Fruit fly (Drosophila melanogaster) whole organism, embryonic: ENCODE results near the gene CG42809.
A peak's percentile ranks its signal among the peaks of the same experiment; 100 is the strongest.

Experiments
- Bdp1 ChIP-seq: fragments of 200-800 bp; sonication (Bioruptor generic); optimal IDR thresholded peaks from 3 replicates; lab custom pipeline; 2016; ENCODE audit warnings: missing biosample characterization, missing genetic modification characterization
- C15 ChIP-seq: fragments of 200-800 bp; sonication (Bioruptor generic); IDR thresholded peaks from 3 replicates; pipeline ENCODE4 v1.3.6; 2022; ENCODE audit warnings: missing biosample characterization, missing genetic modification characterization
- CG10321 ChIP-seq: fragments of 200-800 bp; sonication (Bioruptor generic); IDR thresholded peaks from 2 replicates; pipeline ENCODE4 v1.3.6; 2022; ENCODE audit warnings: missing biosample characterization, missing genetic modification characterization
- CG10565 ChIP-seq: fragments of 200-800 bp; sonication (Bioruptor generic); optimal IDR thresholded peaks from 3 replicates; lab custom pipeline; 2016; ENCODE audit warnings: missing biosample characterization, mild to moderate bottlenecking, missing genetic modification characterization
- CG11247 ChIP-seq: fragments of 200-800 bp; sonication (Bioruptor generic); IDR thresholded peaks from 2 replicates; pipeline ENCODE4 v1.3.6; 2022; ENCODE audit warnings: missing biosample characterization, missing genetic modification characterization
- CG11695 ChIP-seq: fragments of 200-800 bp; sonication (Bioruptor generic); IDR thresholded peaks from 3 replicates; pipeline ENCODE4 v1.3.6; 2022; ENCODE audit warnings: missing biosample characterization, missing genetic modification characterization
- CG11723 ChIP-seq: fragments of 200-800 bp; sonication (Bioruptor generic); optimal IDR thresholded peaks from 2 replicates; lab custom pipeline; 2017; ENCODE audit warnings: missing biosample characterization, mild to moderate bottlenecking, missing genetic modification characterization
- CG13123 ChIP-seq: fragments of 200-800 bp; sonication (Bioruptor generic); optimal IDR thresholded peaks from 2 replicates; lab custom pipeline; 2016; ENCODE audit warnings: missing biosample characterization, missing genetic modification characterization
- CG13894 ChIP-seq: fragments of 200-800 bp; sonication (Bioruptor generic); optimal IDR thresholded peaks from 3 replicates; lab custom pipeline; 2018; ENCODE audit warnings: missing biosample characterization, mild to moderate bottlenecking, missing genetic modification characterization, moderate library complexity
- CG15269 ChIP-seq: fragments of 200-800 bp; sonication (Bioruptor generic); optimal IDR thresholded peaks from 2 replicates; lab custom pipeline; 2018; ENCODE audit warnings: missing biosample characterization, mild to moderate bottlenecking, missing genetic modification characterization, moderate library complexity
- CG16779 ChIP-seq: fragments of 200-800 bp; sonication (Bioruptor generic); IDR thresholded peaks from 2 replicates; pipeline ENCODE4 v1.3.6; 2022; ENCODE audit warnings: missing biosample characterization, missing genetic modification characterization
- CG17361 ChIP-seq: fragments of 200-800 bp; sonication (Bioruptor generic); IDR thresholded peaks from 3 replicates; pipeline ENCODE4 v1.3.6; 2022; ENCODE audit warnings: missing biosample characterization, missing genetic modification characterization
- CG2202 ChIP-seq: fragments of 200-800 bp; sonication (Bioruptor generic); optimal IDR thresholded peaks from 2 replicates; lab custom pipeline; 2018; ENCODE audit warnings: missing biosample characterization, mild to moderate bottlenecking, missing genetic modification characterization
- CG4617 ChIP-seq: fragments of 200-800 bp; sonication (Bioruptor generic); optimal IDR thresholded peaks from 3 replicates; lab custom pipeline; 2016; ENCODE audit warnings: missing biosample characterization, missing genetic modification characterization, borderline replicate concordance
- CG6683 ChIP-seq: fragments of 200-800 bp; sonication (Bioruptor generic); optimal IDR thresholded peaks from 2 replicates; lab custom pipeline; 2017; ENCODE audit warnings: missing biosample characterization, mild to moderate bottlenecking, missing genetic modification characterization, missing genetic modification reagents
- CG8089 ChIP-seq: fragments of 200-800 bp; sonication (Bioruptor generic); optimal IDR thresholded peaks from 3 replicates; lab custom pipeline; 2016; ENCODE audit warnings: missing biosample characterization, missing genetic modification characterization
- CG8924 ChIP-seq: fragments of 200-800 bp; optimal IDR thresholded peaks from 3 replicates; lab custom pipeline; 2019; ENCODE audit warnings: missing biosample characterization, mild to moderate bottlenecking, missing genetic modification characterization, moderate library complexity
- CTCF ChIP-seq: fragments of 200-800 bp; sonication (Bioruptor generic); optimal IDR thresholded peaks from 2 replicates; lab custom pipeline; 2017; ENCODE audit warnings: missing biosample characterization, mild to moderate bottlenecking, missing genetic modification characterization, moderate library complexity
- Camta ChIP-seq: fragments of 200-800 bp; sonication (Bioruptor generic); optimal IDR thresholded peaks from 2 replicates; lab custom pipeline; 2016; ENCODE audit warnings: missing biosample characterization, missing genetic modification characterization
- Dad ChIP-seq: fragments of 200-800 bp; sonication (Bioruptor generic); optimal IDR thresholded peaks from 3 replicates; lab custom pipeline; 2016; ENCODE audit warnings: missing biosample characterization, missing genetic modification characterization
- Dbx ChIP-seq: fragments of 200-800 bp; sonication (Bioruptor generic); IDR thresholded peaks from 3 replicates; pipeline ENCODE4 v1.3.6; 2022; ENCODE audit warnings: missing biosample characterization, missing genetic modification characterization
- Dp ChIP-seq: fragments of 200-800 bp; sonication (Bioruptor generic); optimal IDR thresholded peaks from 2 replicates; lab custom pipeline; 2018; ENCODE audit warnings: missing biosample characterization, mild to moderate bottlenecking, missing genetic modification characterization, moderate library complexity
- Gsc ChIP-seq: fragments of 200-800 bp; sonication (Bioruptor generic); IDR thresholded peaks from 2 replicates; pipeline ENCODE4 v1.3.6; 2022; ENCODE audit warnings: missing biosample characterization, missing genetic modification characterization
- H2.0 ChIP-seq: fragments of 200-800 bp; sonication (Bioruptor generic); IDR thresholded peaks from 2 replicates; pipeline ENCODE4 v1.3.6; 2022; ENCODE audit warnings: missing biosample characterization, missing genetic modification characterization
- Lim3 ChIP-seq: fragments of 200-800 bp; sonication (Bioruptor generic); IDR thresholded peaks from 2 replicates; pipeline ENCODE4 v1.3.6; 2022; ENCODE audit warnings: missing biosample characterization, missing genetic modification characterization
- Med ChIP-seq: fragments of 200-800 bp; sonication (Bioruptor generic); peaks from one replicate; lab custom pipeline; 2016; ENCODE audit warnings: missing biosample characterization, missing genetic modification characterization, mild to moderate bottlenecking, inconsistent platforms, moderate library complexity
- NC2α ChIP-seq: fragments of 200-800 bp; sonication (Bioruptor generic); optimal IDR thresholded peaks from 2 replicates; lab custom pipeline; 2016; ENCODE audit warnings: missing biosample characterization, missing genetic modification characterization
- Sin3A ChIP-seq: fragments of >200 bp; optimal IDR thresholded peaks from 2 replicates; lab custom pipeline; 2018
- Stat92E ChIP-seq, 3 experiments: fragments of >200 bp in 2 of 3; fragments of 200-800 bp in 1 of 3; sonication (Bioruptor generic) in 1 of 3; optimal IDR thresholded peaks; 2 replicates each; lab custom pipeline; 2017 to 2019; ENCODE audit warnings: missing biosample characterization in 3 of 3, missing genetic modification characterization in 3 of 3, mild to moderate bottlenecking in 1 of 3, moderate library complexity in 1 of 3
- br ChIP-seq: fragments of >200 bp; optimal IDR thresholded peaks from 2 replicates; lab custom pipeline; 2017
- cas ChIP-seq: fragments of 200-800 bp; sonication (Bioruptor generic); IDR thresholded peaks from 2 replicates; pipeline ENCODE4 v1.3.6; 2022; ENCODE audit warnings: missing biosample characterization, missing genetic modification characterization
- chif ChIP-seq, 2 experiments: fragments of 200-800 bp; sonication (Bioruptor generic); optimal IDR thresholded peaks; 3 replicates each; lab custom pipeline; 2016; ENCODE audit warnings: missing biosample characterization in 2 of 2, missing genetic modification characterization in 2 of 2
- crp ChIP-seq, 2 experiments: fragments of 200-800 bp; sonication (Bioruptor generic); optimal IDR thresholded peaks; 2 replicates in 1 of 2; 3 replicates in 1 of 2; lab custom pipeline; 2017; ENCODE audit warnings: missing biosample characterization in 2 of 2, missing genetic modification characterization in 2 of 2, mild to moderate bottlenecking in 1 of 2, moderate library complexity in 1 of 2
- da ChIP-seq: fragments of 200-800 bp; sonication (Bioruptor generic); optimal IDR thresholded peaks from 2 replicates; lab custom pipeline; 2016; ENCODE audit warnings: missing biosample characterization, missing genetic modification characterization
- fd96Cb ChIP-seq: fragments of 200-800 bp; sonication (Bioruptor generic); optimal IDR thresholded peaks from 2 replicates; lab custom pipeline; 2018; ENCODE audit warnings: missing biosample characterization, mild to moderate bottlenecking, missing genetic modification characterization, moderate library complexity
- gsb ChIP-seq: fragments of 200-800 bp; sonication (Bioruptor generic); IDR thresholded peaks from 2 replicates; pipeline ENCODE4 v1.3.6; 2022; ENCODE audit warnings: missing biosample characterization, missing genetic modification characterization
- her ChIP-seq: fragments of 200-800 bp; sonication (Bioruptor generic); optimal IDR thresholded peaks from 2 replicates; lab custom pipeline; 2016; ENCODE audit warnings: missing biosample characterization, missing genetic modification characterization
- hth ChIP-seq: fragments of >200 bp; optimal IDR thresholded peaks from 2 replicates; lab custom pipeline; 2017; ENCODE audit warnings: inconsistent platforms
- ind ChIP-seq: fragments of 200-800 bp; sonication (Bioruptor generic); optimal IDR thresholded peaks from 3 replicates; lab custom pipeline; 2016; ENCODE audit warnings: missing biosample characterization, missing genetic modification characterization
- lov ChIP-seq, 2 experiments: fragments of 200-800 bp in 1 of 2; fragments of >200 bp in 1 of 2; sonication (Bioruptor generic) in 1 of 2; IDR thresholded peaks in 1 of 2; optimal IDR thresholded peaks in 1 of 2; 2 replicates in 1 of 2; 3 replicates in 1 of 2; pipeline versions ENCODE4 v1.3.6 to Lab custom; 2017 to 2022; ENCODE audit warnings: missing biosample characterization in 1 of 2, missing genetic modification characterization in 1 of 2
- peb ChIP-seq: fragments of 200-800 bp; sonication (Bioruptor generic); IDR thresholded peaks from 2 replicates; pipeline ENCODE4 v1.3.6; 2022; ENCODE audit warnings: missing biosample characterization, missing genetic modification characterization
- repo ChIP-seq: fragments of 200-800 bp; sonication (Bioruptor generic); optimal IDR thresholded peaks from 2 replicates; lab custom pipeline; 2016; ENCODE audit warnings: missing biosample characterization, missing genetic modification characterization
- run ChIP-seq: fragments of 200-800 bp; sonication (Bioruptor generic); optimal IDR thresholded peaks from 3 replicates; lab custom pipeline; 2018; ENCODE audit warnings: missing biosample characterization, mild to moderate bottlenecking, missing genetic modification characterization
- sisA ChIP-seq: fragments of 200-800 bp; sonication (Bioruptor generic); IDR thresholded peaks from 2 replicates; pipeline ENCODE4 v1.3.6; 2022; ENCODE audit warnings: missing biosample characterization, missing genetic modification characterization
- sqz ChIP-seq: fragments of 200-800 bp; sonication (Bioruptor generic); optimal IDR thresholded peaks from 3 replicates; lab custom pipeline; 2018; ENCODE audit warnings: missing biosample characterization, mild to moderate bottlenecking, missing genetic modification characterization
- sr ChIP-seq: fragments of 200-800 bp; sonication (Bioruptor generic); IDR thresholded peaks from 3 replicates; pipeline ENCODE4 v1.3.6; 2022; ENCODE audit warnings: missing biosample characterization, missing genetic modification characterization
- tio ChIP-seq: fragments of 200-800 bp; sonication (Bioruptor generic); optimal IDR thresholded peaks from 2 replicates; lab custom pipeline; 2017; ENCODE audit warnings: missing biosample characterization, missing genetic modification characterization, inconsistent platforms
- trem ChIP-seq: fragments of 200-800 bp; optimal IDR thresholded peaks from 3 replicates; lab custom pipeline; 2019; ENCODE audit warnings: missing biosample characterization, mild to moderate bottlenecking, missing genetic modification characterization, moderate library complexity
- trh ChIP-seq: fragments of 200-800 bp; sonication (Bioruptor generic); optimal IDR thresholded peaks from 2 replicates; lab custom pipeline; 2016; ENCODE audit warnings: missing biosample characterization, missing genetic modification characterization
- wdn ChIP-seq: fragments of 200-800 bp; sonication (Bioruptor generic); IDR thresholded peaks from 2 replicates; pipeline ENCODE4 v1.3.6; 2022; ENCODE audit warnings: missing biosample characterization, missing genetic modification characterization
- wek ChIP-seq: fragments of 200-800 bp; sonication (Bioruptor generic); optimal IDR thresholded peaks from 3 replicates; lab custom pipeline; 2018; ENCODE audit warnings: missing biosample characterization, mild to moderate bottlenecking, missing genetic modification characterization, moderate library complexity

Gene CG42809

DNA sequence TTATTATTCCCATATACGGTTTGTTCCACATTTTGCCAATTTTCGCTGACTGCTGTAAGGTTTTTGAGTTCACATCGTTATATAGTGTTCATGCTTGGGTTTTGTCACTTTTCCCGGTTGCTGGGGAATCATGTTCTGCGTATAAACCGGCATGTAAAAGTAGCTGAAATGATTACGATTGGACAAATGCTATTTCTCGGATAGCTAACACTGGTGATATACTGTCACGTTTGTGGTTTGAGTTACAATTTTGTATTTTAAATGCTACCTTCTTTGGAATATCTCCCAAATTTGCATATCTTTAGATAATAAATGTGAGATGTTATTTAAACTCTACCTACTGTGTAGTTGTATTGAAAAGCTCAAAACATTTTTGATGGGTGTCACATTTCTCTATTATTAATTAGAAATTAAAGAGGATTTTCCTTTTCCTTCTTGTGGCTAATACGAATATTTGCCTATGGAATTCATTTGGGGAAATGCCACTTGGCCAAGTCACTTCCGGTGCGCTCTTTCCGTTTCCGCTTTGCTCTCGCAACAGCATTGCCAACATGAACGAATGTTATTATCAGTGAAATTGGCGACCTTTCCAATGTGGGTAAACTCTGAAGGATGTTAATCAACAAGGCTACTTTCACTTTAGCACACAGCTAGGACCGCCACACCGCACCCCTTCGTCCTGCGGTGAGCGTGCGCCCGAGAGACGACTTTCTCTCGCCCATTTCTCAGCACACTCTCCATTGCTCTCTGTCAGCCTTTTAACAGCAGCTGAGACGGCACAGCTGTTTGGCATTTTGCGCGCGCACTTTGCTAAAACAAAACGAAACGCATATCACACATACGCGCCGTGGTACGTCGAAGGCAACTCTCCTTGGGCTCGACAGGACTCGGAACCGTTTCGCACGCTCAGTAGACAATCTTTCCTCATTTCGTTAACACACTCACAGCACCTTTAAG is 42.5 kb upstream of the CG42809 start, which contains the start of the genes CG16956, CG42784 and CG43850 (continued):
- TF ChIP-seq H2.0 (no peak), CG4617 (GFP tag; lab: Kevin White, UChicago) (no peak), peb (GFP tag; lab: Robert Waterston, UW) (no peak), CG8089 (GFP tag; lab: Kevin White, UChicago) (peak; percentile 13), Sin3A (lab: Kevin White, UChicago) (no peak), chif (GFP tag; optimal IDR thresholded peaks at IDR 0.05; lab: Kevin White, UChicago) (no peak), tio (GFP tag; lab: Kevin White, UChicago) (no peak), CG11695 (GFP tag; lab: Robert Waterston, UW) (peak; percentile 20; the same call in 1 of the 3 replicates), Dbx (GFP tag; lab: Robert Waterston, UW) (no peak), her (GFP tag; lab: Kevin White, UChicago) (peak; percentile 42), hth (lab: Kevin White, UChicago) (no peak), CG11247 (GFP tag; lab: Robert Waterston, UW) (no peak; the same call in 1 of the 2 replicates), CG13123 (no peak), fd96Cb (tag; lab: Kevin White, UChicago) (no peak), CG15269 (tag; lab: Kevin White, UChicago) (peak; percentile 66), Lim3 (no peak), Stat92E (GFP tag; optimal IDR thresholded peaks at IDR 0.05; lab: Kevin White, UChicago) (no peak), gsb (GFP tag; lab: Robert Waterston, UW) (no peak), CG8924 (tag; lab: Kevin White, UChicago) (no peak), wek (GFP tag; lab: Kevin White, UChicago) (peak; percentile 80), sqz (GFP tag; lab: Kevin White, UChicago) (peak; percentile 26), Bdp1 (no peak), crp (GFP tag; optimal IDR thresholded peaks at IDR 0.05; lab: Kevin White, UChicago) (peak in 1 of 2 experiments; percentile 42), sisA (GFP tag; lab: Robert Waterston, UW) (no peak), CG10321 (GFP tag; lab: Robert Waterston, UW) (no peak; the same call in 1 of the 2 replicates), Gsc (GFP tag; lab: Robert Waterston, UW) (no peak), CG17361 (GFP tag; lab: Robert Waterston, UW) (no peak), run (peak; percentile 41), CG6683 (GFP tag; lab: Kevin White, UChicago) (peak; percentile 63), sr (GFP tag; lab: Robert Waterston, UW) (no peak; the same call in 2 of the 3 replicates), NC2α (no peak), C15 (GFP tag; lab: Robert Waterston, UW) (no peak), repo (GFP tag; lab: Kevin White, UChicago) (no peak), trem (tag; lab: Kevin White, UChicago) (no peak), CG16779 (GFP tag; lab: Robert Waterston, UW) (no peak), da (GFP tag; lab: Kevin White, UChicago) (no peak), CG10565 (GFP tag; lab: Kevin White, UChicago) (no peak), wdn (GFP tag; lab: Robert Waterston, UW) (no peak), CG2202 (tag; lab: Kevin White, UChicago) (no peak), CG11723 (GFP tag; lab: Kevin White, UChicago) (peak; percentile 42), Camta (no peak), trh (GFP tag; lab: Kevin White, UChicago) (no peak), lov (optimal IDR thresholded peaks at IDR 0.05; lab: Kevin White, UChicago) (no peak), lov (GFP tag; IDR thresholded peaks at IDR 0.05; lab: Robert Waterston, UW) (peak; percentile 53; the same call in 1 of the 3 replicates), Dp (GFP tag; lab: Kevin White, UChicago) (no peak), Dad (GFP tag; lab: Kevin White, UChicago) (no peak), cas (no peak), br (lab: Kevin White, UChicago) (no peak), ind (GFP tag; lab: Kevin White, UChicago) (no peak), CG13894 (peak; percentile 74), CTCF (GFP tag; lab: Kevin White, UChicago) (peak; percentile 7), Med (peak; percentile 92)
